Worm (Caenorhabditis elegans): ENCODE data around the gene C46F4.3.

Gene C46F4.3

ce11 chrX:5923672-5924071 lies 11.9 kb upstream of the C46F4.3 start:
- no peak for TF ChIP-seq med-1 (GFP tag; optimal IDR thresholded peaks at IDR 0.05; ENCODE audit: insufficient read depth)
- no peak for TF ChIP-seq cog-1 (tag; optimal IDR thresholded peaks at IDR 0.05)
- no peak for TF ChIP-seq ztf-29 (GFP tag; IDR thresholded peaks at IDR 0.05)
- no peak for TF ChIP-seq klf-2 (GFP tag; conservative IDR thresholded peaks at IDR 0.05)
- TF ChIP-seq ref-1 (GFP tag; conservative IDR thresholded peaks at IDR 0.05) = no peak
- TF ChIP-seq T22C8.4 (GFP tag; IDR thresholded peaks at IDR 0.05) = no peak
- no peak for TF ChIP-seq ztf-23 (GFP tag; IDR thresholded peaks at IDR 0.05)
- TF ChIP-seq flt-1 (GFP tag; IDR thresholded peaks at IDR 0.05) = no peak
- no peak for TF ChIP-seq tab-1 (GFP tag; IDR thresholded peaks at IDR 0.05)

- no peak for TF ChIP-seq klf-2 (GFP tag; conservative IDR thresholded peaks at IDR 0.05)
- TF ChIP-seq flt-1 (GFP tag; IDR thresholded peaks at IDR 0.05) = no peak
- no peak for TF ChIP-seq tab-1 (GFP tag; IDR thresholded peaks at IDR 0.05)
- no peak for TF ChIP-seq ref-1 (GFP tag; conservative IDR thresholded peaks at IDR 0.05)
- TF ChIP-seq med-1 (GFP tag; optimal IDR thresholded peaks at IDR 0.05; ENCODE audit: insufficient read depth) = no peak
- no peak for TF ChIP-seq cog-1 (tag; optimal IDR thresholded peaks at IDR 0.05)
- no peak for TF ChIP-seq ztf-23 (GFP tag; IDR thresholded peaks at IDR 0.05)
Observed at ce11 chrX:5930822-5931221, 4.8 kb upstream of the C46F4.3 start, which contains the start of gene egl-6. Gene egl-6, plus strand, starts transcription at chrX:5931122.

ce11 chrX:5932923-5933322 lies 2.6 kb upstream of the C46F4.3 start:
- TF ChIP-seq cog-1 (tag; optimal IDR thresholded peaks at IDR 0.05) (no peak), ztf-23 (GFP tag; IDR thresholded peaks at IDR 0.05) (no peak), ztf-29 (GFP tag; IDR thresholded peaks at IDR 0.05) (no peak), ref-1 (GFP tag; conservative IDR thresholded peaks at IDR 0.05) (no peak), tab-1 (GFP tag; IDR thresholded peaks at IDR 0.05) (no peak), med-1 (GFP tag; optimal IDR thresholded peaks at IDR 0.05; ENCODE audit: insufficient read depth) (no peak), klf-2 (GFP tag; conservative IDR thresholded peaks at IDR 0.05) (no peak), T22C8.4 (GFP tag; IDR thresholded peaks at IDR 0.05) (no peak), flt-1 (GFP tag; IDR thresholded peaks at IDR 0.05) (no peak)

ce11 chrX:5941325-5941724 lies 5.8 kb downstream of the C46F4.3 start:
- TF ChIP-seq med-1 (GFP tag; optimal IDR thresholded peaks at IDR 0.05; ENCODE audit: insufficient read depth) (no peak), T22C8.4 (GFP tag; IDR thresholded peaks at IDR 0.05) (no peak), tab-1 (GFP tag; IDR thresholded peaks at IDR 0.05) (no peak), ref-1 (GFP tag; conservative IDR thresholded peaks at IDR 0.05) (no peak), cog-1 (tag; optimal IDR thresholded peaks at IDR 0.05) (no peak)

- TF ChIP-seq ref-1 (GFP tag; conservative IDR thresholded peaks at IDR 0.05) = no peak
- TF ChIP-seq ztf-29 (GFP tag; IDR thresholded peaks at IDR 0.05) = no peak
- no peak for TF ChIP-seq ztf-23 (GFP tag; IDR thresholded peaks at IDR 0.05)
- no peak for TF ChIP-seq tab-1 (GFP tag; IDR thresholded peaks at IDR 0.05)
- TF ChIP-seq flt-1 (GFP tag; IDR thresholded peaks at IDR 0.05) = no peak
- TF ChIP-seq T22C8.4 (GFP tag; IDR thresholded peaks at IDR 0.05) = no peak
Observed at ce11 chrX:5942171-5942570, 6.6 kb downstream of the C46F4.3 start.

ce11 chrX:5943908-5944307 lies 8.3 kb downstream of the C46F4.3 start:
- TF ChIP-seq klf-2 (GFP tag; conservative IDR thresholded peaks at IDR 0.05) (no peak), ref-1 (GFP tag; conservative IDR thresholded peaks at IDR 0.05) (no peak), cog-1 (tag; optimal IDR thresholded peaks at IDR 0.05) (no peak), ztf-23 (GFP tag; IDR thresholded peaks at IDR 0.05) (no peak), T22C8.4 (GFP tag; IDR thresholded peaks at IDR 0.05) (no peak), flt-1 (GFP tag; IDR thresholded peaks at IDR 0.05) (no peak), ztf-29 (GFP tag; IDR thresholded peaks at IDR 0.05) (no peak), med-1 (GFP tag; optimal IDR thresholded peaks at IDR 0.05; ENCODE audit: insufficient read depth) (no peak), tab-1 (GFP tag; IDR thresholded peaks at IDR 0.05) (no peak)

- TF ChIP-seq ztf-23 (GFP tag; IDR thresholded peaks at IDR 0.05) = no peak
- TF ChIP-seq T22C8.4 (GFP tag; IDR thresholded peaks at IDR 0.05) = no peak
- TF ChIP-seq ztf-29 (GFP tag; IDR thresholded peaks at IDR 0.05) = no peak
- no peak for TF ChIP-seq cog-1 (tag; optimal IDR thresholded peaks at IDR 0.05)
- no peak for TF ChIP-seq klf-2 (GFP tag; conservative IDR thresholded peaks at IDR 0.05)
- TF ChIP-seq ref-1 (GFP tag; conservative IDR thresholded peaks at IDR 0.05) = no peak
- TF ChIP-seq med-1 (GFP tag; optimal IDR thresholded peaks at IDR 0.05; ENCODE audit: insufficient read depth) = no peak
- TF ChIP-seq tab-1 (GFP tag; IDR thresholded peaks at IDR 0.05) = no peak
- no peak for TF ChIP-seq flt-1 (GFP tag; IDR thresholded peaks at IDR 0.05)
Observed at ce11 chrX:5944488-5944887, 8.9 kb downstream of the C46F4.3 start, which contains the start of gene acs-17. Gene acs-17, minus strand, starts transcription at chrX:5944510.

- TF ChIP-seq ztf-29 (GFP tag; IDR thresholded peaks at IDR 0.05) (no peak), ref-1 (GFP tag; conservative IDR thresholded peaks at IDR 0.05) (no peak), med-1 (GFP tag; optimal IDR thresholded peaks at IDR 0.05; ENCODE audit: insufficient read depth) (no peak), cog-1 (tag; optimal IDR thresholded peaks at IDR 0.05) (no peak), klf-2 (GFP tag; conservative IDR thresholded peaks at IDR 0.05) (no peak), flt-1 (GFP tag; IDR thresholded peaks at IDR 0.05) (no peak), T22C8.4 (GFP tag; IDR thresholded peaks at IDR 0.05) (no peak), tab-1 (GFP tag; IDR thresholded peaks at IDR 0.05) (no peak), ztf-23 (GFP tag; IDR thresholded peaks at IDR 0.05) (no peak)
Observed at ce11 chrX:5948769-5949168, 13.2 kb downstream of the C46F4.3 start, which contains the start of gene mig-23. Gene mig-23, minus strand, starts transcription at chrX:5948869.

- TF ChIP-seq med-1 (GFP tag; optimal IDR thresholded peaks at IDR 0.05; ENCODE audit: insufficient read depth) (no peak), flt-1 (GFP tag; IDR thresholded peaks at IDR 0.05) (0 out of 2 replicates have a peak, but pooled peaks have one; percentile 56), ref-1 (GFP tag; conservative IDR thresholded peaks at IDR 0.05) (no peak), ztf-23 (GFP tag; IDR thresholded peaks at IDR 0.05) (peak; percentile 62; the same call in 1 of the 2 replicates), cog-1 (tag; optimal IDR thresholded peaks at IDR 0.05) (peak; percentile 43)
Observed at ce11 chrX:5953174-5953573, 17.6 kb downstream of the C46F4.3 start, which contains the start of the genes R07E4.5 and R07E4.3. Gene R07E4.5, minus strand, starts transcription at chrX:5953174. Gene R07E4.3, plus strand, starts transcription at chrX:5953458.

- no peak for TF ChIP-seq klf-2 (GFP tag; conservative IDR thresholded peaks at IDR 0.05)
- TF ChIP-seq ztf-23 (GFP tag; IDR thresholded peaks at IDR 0.05) = no peak
- no peak for TF ChIP-seq med-1 (GFP tag; optimal IDR thresholded peaks at IDR 0.05; ENCODE audit: insufficient read depth)
- no peak for TF ChIP-seq ztf-29 (GFP tag; IDR thresholded peaks at IDR 0.05)
- TF ChIP-seq tab-1 (GFP tag; IDR thresholded peaks at IDR 0.05) = no peak
- no peak for TF ChIP-seq T22C8.4 (GFP tag; IDR thresholded peaks at IDR 0.05)
- no peak for TF ChIP-seq cog-1 (tag; optimal IDR thresholded peaks at IDR 0.05)
- TF ChIP-seq ref-1 (GFP tag; conservative IDR thresholded peaks at IDR 0.05) = no peak
- no peak for TF ChIP-seq flt-1 (GFP tag; IDR thresholded peaks at IDR 0.05)
Observed at ce11 chrX:5956130-5956529, 20.6 kb downstream of the C46F4.3 start.

All from whole organism, midembryonic.